Fruit fly (Drosophila melanogaster) whole organism, embryonic: ENCODE measurements around the gene CG15625.

ENCODE experiments used
- Atf6 ChIP-seq: fragments of 200-800 bp; sonication (Bioruptor generic); IDR thresholded peaks from 2 replicates; pipeline ENCODE4 v1.3.6; 2022; ENCODE audit warnings: missing biosample characterization, missing genetic modification characterization
- BEAF-32 ChIP-seq: fragments of 200-800 bp; sonication (Bioruptor generic); optimal IDR thresholded peaks from 3 replicates; lab custom pipeline; 2017; ENCODE audit warnings: missing biosample characterization, missing genetic modification characterization, mild to moderate bottlenecking, moderate library complexity, missing genetic modification reagents
- CG10431 ChIP-seq: fragments of 200-800 bp; sonication (Bioruptor generic); optimal IDR thresholded peaks from 3 replicates; lab custom pipeline; 2018; ENCODE audit warnings: missing biosample characterization, mild to moderate bottlenecking, missing genetic modification characterization
- CG10462 ChIP-seq: fragments of 200-800 bp; sonication (Bioruptor generic); optimal IDR thresholded peaks from 2 replicates; lab custom pipeline; 2016; ENCODE audit warnings: missing biosample characterization, missing genetic modification characterization
- CG12071 ChIP-seq: fragments of 200-800 bp; sonication (Bioruptor generic); optimal IDR thresholded peaks from 3 replicates; lab custom pipeline; 2018; ENCODE audit warnings: missing biosample characterization, mild to moderate bottlenecking, missing genetic modification characterization
- CG12155 ChIP-seq: fragments of 200-800 bp; sonication (Bioruptor generic); optimal IDR thresholded peaks from 3 replicates; lab custom pipeline; 2016; ENCODE audit warnings: missing biosample characterization, missing genetic modification characterization
- CG17328 ChIP-seq: fragments of 200-800 bp; sonication (Bioruptor generic); IDR thresholded peaks from 2 replicates; pipeline ENCODE4 v1.3.6; 2022; ENCODE audit warnings: missing biosample characterization, missing genetic modification characterization
- CG18011 ChIP-seq: fragments of 200-800 bp; sonication (Bioruptor generic); optimal IDR thresholded peaks from 2 replicates; lab custom pipeline; 2017; ENCODE audit warnings: missing biosample characterization, missing genetic modification characterization, mild to moderate bottlenecking, moderate library complexity, missing genotype
- CG1832 ChIP-seq: fragments of 200-800 bp; sonication (Bioruptor generic); optimal IDR thresholded peaks from 2 replicates; lab custom pipeline; 2017; ENCODE audit warnings: missing biosample characterization, mild to moderate bottlenecking, missing genetic modification characterization, inconsistent platforms
- CG31388 ChIP-seq: fragments of 200-800 bp; sonication (Bioruptor generic); optimal IDR thresholded peaks from 2 replicates; lab custom pipeline; 2016; ENCODE audit warnings: missing biosample characterization, missing genetic modification characterization
- CG32532 ChIP-seq: fragments of 200-800 bp; sonication (Bioruptor generic); IDR thresholded peaks from 2 replicates; pipeline ENCODE4 v1.3.6; 2022; ENCODE audit warnings: missing biosample characterization, missing genetic modification characterization
- CG32767 ChIP-seq: fragments of 200-800 bp; sonication (Bioruptor generic); IDR thresholded peaks from 2 replicates; pipeline ENCODE4 v1.3.6; 2022; ENCODE audit warnings: missing biosample characterization, missing genetic modification characterization
- CG33213 ChIP-seq: fragments of 200-800 bp; sonication (Bioruptor generic); optimal IDR thresholded peaks from 3 replicates; lab custom pipeline; 2016; ENCODE audit warnings: missing biosample characterization, missing genetic modification characterization
- CG4707 ChIP-seq: fragments of 200-800 bp; sonication (Bioruptor generic); optimal IDR thresholded peaks from 2 replicates; lab custom pipeline; 2018; ENCODE audit warnings: missing biosample characterization, mild to moderate bottlenecking, missing genetic modification characterization, moderate library complexity
- CG6689 ChIP-seq: fragments of 200-800 bp; sonication (Bioruptor generic); IDR thresholded peaks from 2 replicates; pipeline ENCODE4 v1.3.6; 2022; ENCODE audit warnings: missing biosample characterization, missing genetic modification characterization
- CG8388 ChIP-seq: fragments of 200-800 bp; sonication (Bioruptor generic); optimal IDR thresholded peaks from 2 replicates; lab custom pipeline; 2019; ENCODE audit warnings: missing biosample characterization, mild to moderate bottlenecking, missing genetic modification characterization, moderate library complexity
- CHES-1-like ChIP-seq: fragments of 200-800 bp; sonication (Bioruptor generic); optimal IDR thresholded peaks from 2 replicates; lab custom pipeline; 2016; ENCODE audit warnings: missing biosample characterization, missing genetic modification characterization
- D19B ChIP-seq: fragments of 200-800 bp; sonication (Bioruptor generic); optimal IDR thresholded peaks from 2 replicates; lab custom pipeline; 2017; ENCODE audit warnings: missing biosample characterization, mild to moderate bottlenecking, missing genetic modification characterization
- Ets65A ChIP-seq: fragments of 200-800 bp; sonication (Bioruptor generic); peaks from one replicate; lab custom pipeline; 2016; ENCODE audit warnings: missing biosample characterization, missing genetic modification characterization
- H15 ChIP-seq: fragments of 200-800 bp; sonication (Bioruptor generic); IDR thresholded peaks from 3 replicates; pipeline ENCODE4 v1.3.6; 2022; ENCODE audit warnings: missing biosample characterization, missing genetic modification characterization
- HLH4C ChIP-seq: fragments of 200-800 bp; sonication (Bioruptor generic); IDR thresholded peaks from 3 replicates; pipeline ENCODE4 v1.3.6; 2022; ENCODE audit warnings: missing biosample characterization, missing genetic modification characterization; ENCODE audit not compliant: partially characterized antibody
- Hmx ChIP-seq: fragments of 200-800 bp; sonication (Bioruptor generic); optimal IDR thresholded peaks from 2 replicates; lab custom pipeline; 2016; ENCODE audit warnings: missing biosample characterization, missing genetic modification characterization
- Myb ChIP-seq: fragments of 200-800 bp; sonication (Bioruptor generic); optimal IDR thresholded peaks from 2 replicates; lab custom pipeline; 2016; ENCODE audit warnings: missing biosample characterization, missing genetic modification characterization
- Oaz ChIP-seq: fragments of 200-800 bp; sonication (Bioruptor generic); IDR thresholded peaks from 2 replicates; pipeline ENCODE4 v1.3.6; 2022; ENCODE audit warnings: missing biosample characterization, missing genetic modification characterization
- Pdp1 ChIP-seq, 2 experiments: fragments of 200-800 bp; sonication (Bioruptor generic); optimal IDR thresholded peaks; 3 replicates each; lab custom pipeline; 2016; ENCODE audit warnings: missing biosample characterization in 2 of 2, missing genetic modification characterization in 2 of 2, mild to moderate bottlenecking in 1 of 2, moderate library complexity in 1 of 2
- Sry-δ ChIP-seq: fragments of 200-800 bp; sonication (Bioruptor generic); optimal IDR thresholded peaks from 2 replicates; lab custom pipeline; 2016; ENCODE audit warnings: missing biosample characterization, missing genetic modification characterization
- Stat92E ChIP-seq, 3 experiments: fragments of >200 bp in 2 of 3; fragments of 200-800 bp in 1 of 3; sonication (Bioruptor generic) in 1 of 3; optimal IDR thresholded peaks; 2 replicates each; lab custom pipeline; 2017 to 2019; ENCODE audit warnings: missing biosample characterization in 3 of 3, missing genetic modification characterization in 3 of 3, mild to moderate bottlenecking in 1 of 3, moderate library complexity in 1 of 3
- Trl ChIP-seq, 3 experiments: fragments of >200 bp in 2 of 3; fragments of 200-800 bp in 1 of 3; sonication (Bioruptor generic) in 1 of 3; optimal IDR thresholded peaks; 2 replicates in 1 of 3; 3 replicates in 2 of 3; lab custom pipeline; 2016 to 2017; ENCODE audit warnings: missing biosample characterization in 1 of 3, missing genetic modification characterization in 1 of 3
- bigmax ChIP-seq: fragments of 200-800 bp; sonication (Bioruptor generic); optimal IDR thresholded peaks from 2 replicates; lab custom pipeline; 2018; ENCODE audit warnings: missing biosample characterization, mild to moderate bottlenecking, missing genetic modification characterization
- br ChIP-seq: fragments of >200 bp; optimal IDR thresholded peaks from 2 replicates; lab custom pipeline; 2017
- bsh ChIP-seq, 2 experiments: fragments of 200-800 bp; sonication (Bioruptor generic); optimal IDR thresholded peaks; 2 replicates each; lab custom pipeline; 2017 to 2018; ENCODE audit warnings: mild to moderate bottlenecking in 2 of 2, missing biosample characterization in 2 of 2, missing genetic modification characterization in 2 of 2, moderate library complexity in 1 of 2
- cato ChIP-seq: fragments of 200-800 bp; sonication (Bioruptor generic); optimal IDR thresholded peaks from 2 replicates; lab custom pipeline; 2016; ENCODE audit warnings: missing biosample characterization, missing genetic modification characterization, borderline replicate concordance
- chif ChIP-seq, 2 experiments: fragments of 200-800 bp; sonication (Bioruptor generic); optimal IDR thresholded peaks; 3 replicates each; lab custom pipeline; 2016; ENCODE audit warnings: missing biosample characterization in 2 of 2, missing genetic modification characterization in 2 of 2
- ci ChIP-seq: fragments of 200-800 bp; sonication (Bioruptor generic); IDR thresholded peaks from 3 replicates; pipeline ENCODE4 v1.3.6; 2022; ENCODE audit warnings: missing biosample characterization, missing genetic modification characterization
- crol ChIP-seq: fragments of 200-800 bp; sonication (Bioruptor generic); IDR thresholded peaks from 2 replicates; pipeline ENCODE4 v1.3.6; 2022; ENCODE audit warnings: missing biosample characterization, missing genetic modification characterization
- emc ChIP-seq: fragments of 200-800 bp; sonication (Bioruptor generic); optimal IDR thresholded peaks from 2 replicates; lab custom pipeline; 2016; ENCODE audit warnings: missing biosample characterization, missing genetic modification characterization
- gfzf ChIP-seq: fragments of 200-800 bp; sonication (Bioruptor generic); optimal IDR thresholded peaks from 2 replicates; lab custom pipeline; 2016; ENCODE audit warnings: missing biosample characterization, mild to moderate bottlenecking, missing genetic modification characterization, moderate library complexity
- hbn ChIP-seq: fragments of 200-800 bp; sonication (Bioruptor generic); IDR thresholded peaks from 2 replicates; pipeline ENCODE4 v1.3.6; 2022; ENCODE audit warnings: missing biosample characterization, missing genetic modification characterization; ENCODE audit not compliant: partially characterized antibody
- hkb ChIP-seq, 2 experiments: fragments of 200-800 bp in 1 of 2; fragments of >200 bp in 1 of 2; sonication (Bioruptor generic) in 1 of 2; IDR thresholded peaks in 1 of 2; optimal IDR thresholded peaks in 1 of 2; 2 replicates each; pipeline versions ENCODE4 v1.3.6 to Lab custom; 2017 to 2022; ENCODE audit warnings: missing biosample characterization in 1 of 2, missing genetic modification characterization in 1 of 2
- jing ChIP-seq: fragments of 200-800 bp; sonication (Bioruptor generic); optimal IDR thresholded peaks from 2 replicates; lab custom pipeline; 2018; ENCODE audit warnings: missing biosample characterization, mild to moderate bottlenecking, missing genetic modification characterization
- lbe ChIP-seq: fragments of 200-800 bp; sonication (Bioruptor generic); optimal IDR thresholded peaks from 2 replicates; lab custom pipeline; 2016; ENCODE audit warnings: missing biosample characterization, mild to moderate bottlenecking, missing genetic modification characterization
- lmd ChIP-seq: fragments of 200-800 bp; sonication (Bioruptor generic); IDR thresholded peaks from 2 replicates; pipeline ENCODE4 v1.3.6; 2022; ENCODE audit warnings: missing biosample characterization, missing genetic modification characterization
- onecut ChIP-seq: fragments of 200-800 bp; sonication (Bioruptor generic); IDR thresholded peaks from 2 replicates; pipeline ENCODE4 v1.3.6; 2022; ENCODE audit warnings: missing biosample characterization, missing genetic modification characterization
- row ChIP-seq: fragments of 200-800 bp; sonication (Bioruptor generic); IDR thresholded peaks from 3 replicates; pipeline ENCODE4 v1.3.6; 2022; ENCODE audit warnings: missing biosample characterization, missing genetic modification characterization
- slou ChIP-seq: fragments of 200-800 bp; sonication (Bioruptor generic); optimal IDR thresholded peaks from 3 replicates; lab custom pipeline; 2016; ENCODE audit warnings: missing biosample characterization, missing genetic modification characterization
- stc ChIP-seq: fragments of 200-800 bp; sonication (Bioruptor generic); IDR thresholded peaks from 2 replicates; pipeline ENCODE4 v1.3.6; 2022; ENCODE audit warnings: missing biosample characterization, missing genetic modification characterization
- stwl ChIP-seq: fragments of 200-800 bp; sonication (Bioruptor generic); optimal IDR thresholded peaks from 3 replicates; lab custom pipeline; 2018; ENCODE audit warnings: missing biosample characterization, mild to moderate bottlenecking, missing genetic modification characterization, moderate library complexity
- trh ChIP-seq: fragments of 200-800 bp; sonication (Bioruptor generic); optimal IDR thresholded peaks from 2 replicates; lab custom pipeline; 2016; ENCODE audit warnings: missing biosample characterization, missing genetic modification characterization
- usp ChIP-seq: fragments of >200 bp; optimal IDR thresholded peaks from 2 replicates; lab custom pipeline; 2017; ENCODE audit warnings: missing biosample characterization, missing genetic modification characterization

The CG15625 gene

DNA sequence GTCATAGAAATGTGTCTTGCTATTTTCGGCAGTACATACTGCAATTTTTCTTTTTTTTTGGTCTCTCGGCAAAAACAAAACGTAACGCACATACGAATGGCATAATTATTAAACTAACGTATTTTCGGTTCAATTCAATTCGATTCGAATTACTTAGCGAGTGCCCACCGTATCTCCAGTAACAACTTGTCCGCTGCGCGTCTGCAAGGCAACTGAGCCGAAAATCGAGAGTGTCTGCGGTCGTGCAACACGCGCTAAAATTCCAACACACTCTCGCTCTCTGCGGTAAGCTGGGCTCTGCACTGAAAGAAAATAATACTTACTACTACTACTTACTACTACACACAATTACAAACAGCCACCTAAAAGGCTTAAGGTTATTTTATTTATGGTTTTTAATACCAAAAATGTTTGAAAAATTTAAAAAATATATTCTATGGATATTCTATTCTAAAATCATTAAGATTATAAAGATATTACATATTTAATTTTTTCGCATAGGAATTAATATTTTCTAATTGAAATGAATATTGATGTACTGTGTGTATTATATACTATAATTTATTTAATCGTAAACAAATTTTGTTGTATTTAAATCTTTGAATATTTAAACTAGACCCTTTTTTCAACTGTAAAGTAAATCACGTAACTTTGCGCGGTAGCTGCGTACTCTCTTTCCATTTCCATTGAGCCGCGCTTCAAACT, 16.9 kb downstream of the CG15625 start, which contains the start of gene snsl (continued):
- TF ChIP-seq Oaz (GFP tag; lab: Robert Waterston, UW) = no peak
- no peak for TF ChIP-seq CHES-1-like (GFP tag; lab: Kevin White, UChicago)
- TF ChIP-seq CG18011 (GFP tag; lab: Kevin White, UChicago) = no peak
- TF ChIP-seq CG12155 = no peak
- no peak for TF ChIP-seq stwl (tag; lab: Kevin White, UChicago)
- TF ChIP-seq CG32767 (GFP tag; lab: Robert Waterston, UW) = peak; percentile 27; the same call in 1 of the 2 replicates
- no peak for TF ChIP-seq D19B (GFP tag; lab: Kevin White, UChicago)
- no peak for TF ChIP-seq Trl (optimal IDR thresholded peaks at IDR 0.05; lab: Kevin White, UChicago)
- TF ChIP-seq Trl (GFP tag; optimal IDR thresholded peaks at IDR 0.05; lab: Kevin White, UChicago) = no peak
- no peak for TF ChIP-seq hbn (GFP tag; lab: Robert Waterston, UW)
- no peak for TF ChIP-seq cato (GFP tag; lab: Kevin White, UChicago)
- no peak for TF ChIP-seq onecut (GFP tag; lab: Robert Waterston, UW)
- no peak for TF ChIP-seq CG33213 (GFP tag; lab: Kevin White, UChicago)
- TF ChIP-seq gfzf (GFP tag; lab: Kevin White, UChicago) = no peak
- TF ChIP-seq Myb (GFP tag; lab: Kevin White, UChicago) = no peak
- TF ChIP-seq Hmx = no peak
- TF ChIP-seq hkb (optimal IDR thresholded peaks at IDR 0.05; lab: Kevin White, UChicago) = no peak
- TF ChIP-seq hkb (GFP tag; IDR thresholded peaks at IDR 0.05; lab: Robert Waterston, UW) = no peak
- TF ChIP-seq bigmax (GFP tag; lab: Kevin White, UChicago) = no peak
- peak in 1 of 2 experiments; percentile 25 for TF ChIP-seq bsh (GFP tag; optimal IDR thresholded peaks at IDR 0.05; lab: Kevin White, UChicago)
- TF ChIP-seq Ets65A (GFP tag; lab: Kevin White, UChicago) = peak; percentile 92
- TF ChIP-seq CG17328 (GFP tag; lab: Robert Waterston, UW) = 0 out of 2 replicates have a peak, but pooled peaks have one; percentile 10
- no peak for TF ChIP-seq emc
- TF ChIP-seq Stat92E (GFP tag; optimal IDR thresholded peaks at IDR 0.05; lab: Kevin White, UChicago) = no peak
- no peak for TF ChIP-seq usp (GFP tag; lab: Kevin White, UChicago)
- TF ChIP-seq CG31388 = no peak
- peak; percentile 53 for TF ChIP-seq CG6689
- TF ChIP-seq CG8388 (GFP tag; lab: Kevin White, UChicago) = peak; percentile 60
- no peak for TF ChIP-seq HLH4C
- TF ChIP-seq chif (GFP tag; optimal IDR thresholded peaks at IDR 0.05; lab: Kevin White, UChicago) = no peak
- no peak for TF ChIP-seq trh (GFP tag; lab: Kevin White, UChicago)
- no peak for TF ChIP-seq CG4707 (GFP tag; lab: Kevin White, UChicago)
- no peak for TF ChIP-seq CG10431 (GFP tag; lab: Kevin White, UChicago)
- peak; percentile 54; the same call in 1 of the 2 replicates for TF ChIP-seq Atf6 (GFP tag; lab: Robert Waterston, UW)
- no peak for TF ChIP-seq Sry-δ (GFP tag; lab: Kevin White, UChicago)
- TF ChIP-seq CG10462 (GFP tag; lab: Kevin White, UChicago) = no peak
- peak; percentile 58; the same call in 2 of the 3 replicates for TF ChIP-seq ci
- TF ChIP-seq H15 (GFP tag; lab: Robert Waterston, UW) = no peak
- no peak for TF ChIP-seq jing
- peak; percentile 37; the same call in 1 of the 2 replicates for TF ChIP-seq CG32532 (GFP tag; lab: Robert Waterston, UW)
- TF ChIP-seq crol = no peak
- TF ChIP-seq Pdp1 (GFP tag; optimal IDR thresholded peaks at IDR 0.05; lab: Kevin White, UChicago) = peak; percentile 9 to 12
- no peak for TF ChIP-seq CG1832
- peak; percentile 67 for TF ChIP-seq row (GFP tag; lab: Robert Waterston, UW)
- 0 out of 2 replicates have a peak, but pooled peaks have one; percentile 47 for TF ChIP-seq stc (GFP tag; lab: Robert Waterston, UW)
- TF ChIP-seq lbe (GFP tag; lab: Kevin White, UChicago) = no peak
- TF ChIP-seq br (lab: Kevin White, UChicago) = no peak
- TF ChIP-seq lmd = peak; percentile 37; the same call in 1 of the 2 replicates
- TF ChIP-seq BEAF-32 (GFP tag; lab: Kevin White, UChicago) = no peak
- TF ChIP-seq CG12071 (GFP tag; lab: Kevin White, UChicago) = no peak
- peak; percentile 8 for TF ChIP-seq slou
